Worm (Caenorhabditis elegans): ENCODE measurements around the gene H39E23.2.
"Not testable (repeated sequence)": the region's sequence is repeated elsewhere in the genome, so short reads cannot be mapped to it uniquely, and the experiment has no call there.

DNA sequence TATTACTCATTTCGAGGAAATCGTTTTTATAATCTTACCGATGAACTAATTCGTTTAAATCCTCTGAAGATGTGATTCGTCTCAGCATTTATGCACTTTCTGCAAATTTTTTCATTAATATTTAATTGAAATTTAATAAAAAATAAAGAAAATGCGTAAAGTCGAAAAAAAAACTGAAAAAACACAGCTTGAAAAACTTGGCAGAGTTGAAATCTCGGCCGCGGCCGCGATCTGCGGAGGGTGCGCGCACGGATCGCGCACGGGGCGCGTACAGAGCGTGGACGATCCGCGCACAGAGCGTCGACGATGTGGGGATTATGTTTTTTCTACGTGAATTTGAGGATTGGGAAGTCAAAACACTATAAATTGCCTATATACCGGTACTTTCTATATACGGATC lies 27.6 kb downstream of the H39E23.2 start, which contains the start of gene AH10.4:
- not testable (repeated sequence) for TF ChIP-seq flt-1 (GFP tag; IDR thresholded peaks at IDR 0.05); med-1 (GFP tag; optimal IDR thresholded peaks at IDR 0.05; ENCODE audit: insufficient read depth)

Data from whole organism, midembryonic.